Worm (Caenorhabditis elegans) whole organism, mixed stage, embryonic: Measurements from ENCODE around the gene F58F12.4.

Experiments
- M03D4.4 ChIP-seq: sonication (generic microtip); optimal IDR thresholded peaks from 2 replicates; lab custom pipeline; 2017; ENCODE audit warnings: mild to moderate bottlenecking, missing genetic modification characterization, missing compliant biosample characterization
- bed-3 ChIP-seq: fragments of 200-800 bp; sonication (Bioruptor generic); optimal IDR thresholded peaks from 3 replicates; lab custom pipeline; 2018; ENCODE audit warnings: mild to moderate bottlenecking, missing genetic modification characterization, moderate library complexity, missing compliant biosample characterization
- ceh-39 ChIP-seq: fragments of 150-350 bp; optimal IDR thresholded peaks from 2 replicates; lab custom pipeline; 2014; ENCODE audit warnings: missing biosample characterization, missing genetic modification characterization
- ceh-43 ChIP-seq: fragments of 200-800 bp; sonication (Bioruptor generic); optimal IDR thresholded peaks from 2 replicates; lab custom pipeline; 2018; ENCODE audit warnings: mild to moderate bottlenecking, missing genetic modification characterization, moderate library complexity, missing compliant biosample characterization
- ceh-83 ChIP-seq: fragments of 200-800 bp; sonication (Bioruptor generic); optimal IDR thresholded peaks from 2 replicates; lab custom pipeline; 2018; ENCODE audit warnings: mild to moderate bottlenecking, missing genetic modification characterization, missing compliant biosample characterization
- ces-1 ChIP-seq: fragments of 150-350 bp; optimal IDR thresholded peaks from 2 replicates; lab custom pipeline; 2014; ENCODE audit warnings: missing biosample characterization, missing genetic modification reagents, missing genetic modification characterization
- cnd-1 ChIP-seq: fragments of 200-800 bp; sonication (Bioruptor generic); optimal IDR thresholded peaks from 2 replicates; lab custom pipeline; 2018; ENCODE audit warnings: mild to moderate bottlenecking, missing genetic modification characterization, missing compliant biosample characterization
- elt-1 ChIP-seq: sonication (generic microtip); optimal IDR thresholded peaks from 2 replicates; lab custom pipeline; 2017; ENCODE audit warnings: missing genetic modification characterization, mild to moderate bottlenecking, missing compliant biosample characterization, antibody characterized with exemption, moderate library complexity, borderline replicate concordance; ENCODE audit not compliant: insufficient read depth
- elt-3 ChIP-seq: fragments of 150-350 bp; optimal IDR thresholded peaks from 2 replicates; lab custom pipeline; 2014; ENCODE audit warnings: missing biosample characterization, missing genetic modification characterization
- flh-1 ChIP-seq: fragments of 200-800 bp; sonication (Bioruptor generic); optimal IDR thresholded peaks from 2 replicates; lab custom pipeline; 2018; ENCODE audit warnings: mild to moderate bottlenecking, missing genetic modification characterization, moderate library complexity, missing compliant biosample characterization
- ham-2 ChIP-seq: fragments of 200-800 bp; sonication (Bioruptor generic); optimal IDR thresholded peaks from 2 replicates; lab custom pipeline; 2018; ENCODE audit warnings: mild to moderate bottlenecking, missing genetic modification characterization, missing compliant biosample characterization
- hlh-1 ChIP-seq: fragments of 150-350 bp; optimal IDR thresholded peaks from 2 replicates; lab custom pipeline; 2014; ENCODE audit warnings: missing biosample characterization, missing genetic modification reagents, missing genetic modification characterization
- lin-13 ChIP-seq: fragments of 150-350 bp; optimal IDR thresholded peaks from 2 replicates; lab custom pipeline; 2014; ENCODE audit warnings: missing biosample characterization, missing genetic modification characterization
- lin-32 ChIP-seq: fragments of 200-800 bp; sonication (Bioruptor generic); optimal IDR thresholded peaks from 2 replicates; lab custom pipeline; 2018; ENCODE audit warnings: mild to moderate bottlenecking, missing genetic modification characterization, missing compliant biosample characterization
- mab-5 ChIP-seq: fragments of 150-350 bp; optimal IDR thresholded peaks from 2 replicates; lab custom pipeline; 2014; ENCODE audit warnings: missing biosample characterization, missing genetic modification characterization
- mep-1 ChIP-seq: fragments of 150-350 bp; optimal IDR thresholded peaks from 2 replicates; lab custom pipeline; 2017; ENCODE audit warnings: missing biosample characterization, missing genetic modification reagents, missing genetic modification characterization, inconsistent platforms
- mls-2 ChIP-seq: sonication (generic microtip); optimal IDR thresholded peaks from 2 replicates; lab custom pipeline; 2016; ENCODE audit warnings: mild to moderate bottlenecking, missing genetic modification characterization, moderate library complexity, missing compliant biosample characterization
- nhr-12 ChIP-seq: fragments of 150-350 bp; optimal IDR thresholded peaks from 2 replicates; lab custom pipeline; 2014; ENCODE audit warnings: missing biosample characterization, missing genetic modification characterization
- nhr-237 ChIP-seq: fragments of 150-350 bp; optimal IDR thresholded peaks from 2 replicates; lab custom pipeline; 2014; ENCODE audit warnings: missing biosample characterization, missing genetic modification characterization
- nhr-28 ChIP-seq: fragments of 150-350 bp; optimal IDR thresholded peaks from 2 replicates; lab custom pipeline; 2014; ENCODE audit warnings: missing biosample characterization, missing genetic modification characterization
- nhr-76 ChIP-seq: sonication (generic microtip); optimal IDR thresholded peaks from 2 replicates; lab custom pipeline; 2017; ENCODE audit warnings: missing biosample characterization, missing genetic modification characterization
- pha-4 ChIP-seq: fragments of 150-350 bp; optimal IDR thresholded peaks from 2 replicates; lab custom pipeline; 2018; ENCODE audit warnings: missing biosample characterization, missing genetic modification reagents, missing genetic modification characterization
- sem-2 ChIP-seq: fragments of 200-800 bp; sonication (Bioruptor generic); optimal IDR thresholded peaks from 2 replicates; lab custom pipeline; 2018; ENCODE audit warnings: mild to moderate bottlenecking, missing genetic modification characterization, missing compliant biosample characterization
- snpc-4 ChIP-seq: fragments of 150-350 bp; optimal IDR thresholded peaks from 2 replicates; lab custom pipeline; 2014; ENCODE audit warnings: missing biosample characterization, missing genetic modification characterization
- sptf-1 ChIP-seq: sonication (generic microtip); optimal IDR thresholded peaks from 2 replicates; lab custom pipeline; 2017; ENCODE audit warnings: mild to moderate bottlenecking, missing genetic modification characterization, moderate library complexity, missing compliant biosample characterization
- tbx-8 ChIP-seq: fragments of 200-800 bp; sonication (Bioruptor generic); optimal IDR thresholded peaks from 2 replicates; lab custom pipeline; 2018; ENCODE audit warnings: mild to moderate bottlenecking, missing genetic modification characterization, moderate library complexity, missing compliant biosample characterization
- unc-120 ChIP-seq: sonication (generic microtip); optimal IDR thresholded peaks from 2 replicates; lab custom pipeline; 2017; ENCODE audit warnings: missing genetic modification characterization, missing compliant biosample characterization; ENCODE audit not compliant: poor library complexity, severe bottlenecking
- unc-39 ChIP-seq: fragments of 150-350 bp; optimal IDR thresholded peaks from 2 replicates; lab custom pipeline; 2014; ENCODE audit warnings: missing biosample characterization, missing genetic modification characterization
- unc-62 ChIP-seq: fragments of 150-350 bp; optimal IDR thresholded peaks from 2 replicates; lab custom pipeline; 2014; ENCODE audit warnings: missing biosample characterization, missing genetic modification reagents, missing genetic modification characterization
- zip-8 ChIP-seq: fragments of 150-350 bp; optimal IDR thresholded peaks from 2 replicates; lab custom pipeline; 2014; ENCODE audit warnings: missing biosample characterization, missing genetic modification characterization
- ztf-11 ChIP-seq: fragments of 150-350 bp; optimal IDR thresholded peaks from 2 replicates; lab custom pipeline; 2014; ENCODE audit warnings: missing biosample characterization, missing genetic modification characterization

Gene F58F12.4

DNA sequence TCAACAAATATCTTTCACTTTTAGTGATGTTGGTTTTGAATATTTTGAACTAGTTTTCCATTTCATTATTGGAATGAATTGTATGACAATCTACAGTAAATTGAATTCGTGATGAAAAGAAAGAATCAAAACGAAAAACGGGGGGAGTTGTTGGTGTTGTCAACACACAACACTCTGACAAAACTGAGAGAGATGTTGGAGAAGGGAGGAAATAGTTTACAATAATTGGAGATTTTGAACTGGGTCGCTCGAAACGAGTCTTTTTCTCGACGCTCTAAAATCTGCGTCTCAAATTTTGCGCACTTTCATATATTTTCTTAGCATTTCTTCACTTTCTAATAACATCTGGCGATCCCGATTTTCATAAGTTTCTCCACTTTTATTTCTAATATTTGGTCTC is 42.7 kb upstream of the F58F12.4 start, which contains the start of gene txt-18:
Gene txt-18, plus strand, starts transcription at position 180 of the 400 bp plus-strand sequence.
- no peak for TF ChIP-seq unc-120 (tag; lab: Kevin White, UChicago)
- TF ChIP-seq mls-2 (tag; lab: Kevin White, UChicago), result no peak
- TF ChIP-seq nhr-237 (tag; lab: Kevin White, UChicago), result peak; percentile 42
- TF ChIP-seq, all 35 proteins: peak for 1

DNA sequence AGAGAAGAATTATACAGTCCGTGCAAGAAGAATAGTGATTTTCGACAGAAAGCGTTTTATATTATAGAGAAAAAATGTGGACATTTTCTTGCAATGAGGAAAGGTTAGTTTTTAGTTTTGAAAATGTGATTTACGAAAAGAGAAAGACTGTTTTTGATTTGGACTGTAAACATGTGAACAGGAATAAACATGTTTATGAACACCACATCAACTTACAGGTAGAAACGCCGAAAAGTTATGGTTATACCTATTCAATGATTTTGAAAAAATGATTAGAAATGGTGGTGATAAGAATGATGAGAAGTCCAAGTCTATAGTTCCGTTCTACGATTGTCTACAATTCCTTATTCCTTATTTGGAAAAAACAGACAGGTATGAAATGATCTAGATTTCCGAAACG is 42.1 kb upstream of the F58F12.4 start:
- TF ChIP-seq unc-120 (tag; lab: Kevin White, UChicago), result no peak
- no peak for TF ChIP-seq cnd-1
- no peak for TF ChIP-seq unc-62
- no peak for TF ChIP-seq nhr-28 (tag; lab: Kevin White, UChicago)
- no peak for TF ChIP-seq ztf-11 (tag; lab: Kevin White, UChicago)
- TF ChIP-seq pha-4 (tag; lab: Kevin White, UChicago), result no peak
- TF ChIP-seq zip-8 (tag; lab: Kevin White, UChicago), result no peak
- no peak for TF ChIP-seq flh-1
- no peak for TF ChIP-seq mep-1 (tag; lab: Kevin White, UChicago)
- TF ChIP-seq elt-3 (tag; lab: Kevin White, UChicago), result no peak
- TF ChIP-seq ces-1 (GFP tag; lab: Kevin White, UChicago), result no peak
- TF ChIP-seq elt-1 (tag; lab: Kevin White, UChicago), result no peak
- TF ChIP-seq mab-5 (tag; lab: Kevin White, UChicago), result no peak
- TF ChIP-seq nhr-237 (tag; lab: Kevin White, UChicago), result no peak

DNA sequence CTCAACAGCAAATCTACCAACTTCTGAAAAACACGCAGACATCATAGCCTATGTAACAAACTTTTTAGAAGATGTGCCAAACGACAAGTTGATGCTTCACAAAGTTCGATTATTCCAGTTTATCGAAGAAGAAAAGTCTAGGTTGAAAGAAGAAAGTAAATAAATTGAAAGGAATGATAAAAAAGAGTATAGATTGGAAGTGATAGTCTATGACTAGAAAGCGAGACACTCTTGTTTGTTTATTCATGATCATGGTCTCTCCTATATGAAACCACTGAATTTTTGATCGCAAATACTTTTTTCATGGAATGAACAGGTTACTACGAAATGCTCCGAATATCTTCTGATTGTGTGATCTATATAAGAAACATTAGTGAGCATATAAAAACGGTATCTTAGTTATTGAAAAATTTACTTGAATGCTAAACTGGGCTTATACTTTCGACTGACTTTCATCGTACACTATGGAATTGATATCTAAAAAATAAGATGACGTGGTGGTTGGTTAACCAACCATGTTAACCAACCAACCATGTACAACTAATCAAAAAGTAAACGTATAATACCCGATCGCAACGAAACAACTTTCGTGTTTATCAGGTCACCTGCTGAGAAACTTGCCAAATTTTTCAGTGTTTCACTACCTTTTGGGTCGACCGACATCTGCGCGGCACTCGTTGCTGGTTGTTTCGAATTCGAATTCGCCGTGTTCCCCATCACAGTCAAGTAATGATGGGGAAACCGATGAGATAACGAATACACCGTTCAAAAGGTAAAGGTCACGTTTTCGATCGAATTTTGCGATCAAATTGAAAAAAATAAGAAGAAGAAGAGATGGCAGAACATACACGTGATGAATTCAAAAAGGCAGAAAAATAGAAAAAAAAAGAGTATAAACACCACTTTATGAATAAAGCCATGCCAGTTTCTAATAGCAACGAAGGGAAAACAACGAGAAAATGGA is 41.1 kb upstream of the F58F12.4 start, which contains the start of gene C32D5.8:
Gene C32D5.8, minus strand, starts transcription at position 770 of the 964 bp plus-strand sequence.
- TF ChIP-seq unc-39 (tag; lab: Kevin White, UChicago) (no peak), unc-62 (no peak), mls-2 (tag; lab: Kevin White, UChicago) (no peak), ceh-39 (no peak)

DNA sequence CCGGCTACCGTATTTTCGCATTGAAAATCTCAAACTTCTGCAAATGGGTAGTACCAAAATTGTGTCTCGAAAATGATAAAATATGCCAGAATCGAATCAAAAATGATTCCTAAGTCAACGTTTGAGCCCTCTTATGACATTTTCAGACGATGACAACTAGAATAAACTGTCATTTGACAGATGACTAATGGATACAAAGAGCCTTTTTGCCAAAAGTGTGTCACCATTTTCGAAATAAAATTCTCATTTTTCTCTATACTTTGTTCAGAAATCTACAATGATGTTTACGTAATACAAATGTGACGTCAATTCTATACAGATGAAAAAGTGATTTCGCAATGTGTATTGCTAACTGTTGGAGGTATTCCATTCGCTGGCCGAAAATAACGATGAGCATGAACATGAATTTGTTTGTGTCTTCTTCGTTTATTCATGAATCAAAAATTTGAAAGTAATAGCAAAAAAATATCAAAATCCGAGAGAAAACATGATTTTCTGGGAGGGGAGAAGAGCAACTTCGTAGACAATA is 40.0 kb upstream of the F58F12.4 start:
- TF ChIP-seq nhr-28 (tag; lab: Kevin White, UChicago), result no peak
- no peak for TF ChIP-seq hlh-1 (tag; lab: Kevin White, UChicago)
- TF ChIP-seq ceh-83 (GFP tag; lab: Kevin White, UChicago), result peak; percentile 67
- TF ChIP-seq elt-1 (tag; lab: Kevin White, UChicago), result no peak
- no peak for TF ChIP-seq lin-32
- TF ChIP-seq cnd-1, result peak; percentile 5
- no peak for TF ChIP-seq ceh-43 (GFP tag; lab: Kevin White, UChicago)
- TF ChIP-seq nhr-12, result no peak
- no peak for TF ChIP-seq ham-2 (GFP tag; lab: Kevin White, UChicago)
- TF ChIP-seq sem-2 (GFP tag; lab: Kevin White, UChicago), result no peak
- no peak for TF ChIP-seq nhr-76 (tag; lab: Kevin White, UChicago)
- no peak for TF ChIP-seq mab-5 (tag; lab: Kevin White, UChicago)
- no peak for TF ChIP-seq sptf-1
- no peak for TF ChIP-seq snpc-4 (tag; lab: Kevin White, UChicago)
- no peak for TF ChIP-seq elt-3 (tag; lab: Kevin White, UChicago)
- TF ChIP-seq lin-13 (tag; lab: Kevin White, UChicago), result no peak
- TF ChIP-seq unc-120 (tag; lab: Kevin White, UChicago), result no peak
- no peak for TF ChIP-seq M03D4.4 (tag; lab: Kevin White, UChicago)
- no peak for TF ChIP-seq ztf-11 (tag; lab: Kevin White, UChicago)
- TF ChIP-seq unc-39 (tag; lab: Kevin White, UChicago), result no peak
- TF ChIP-seq tbx-8, result peak; percentile 14
- no peak for TF ChIP-seq nhr-237 (tag; lab: Kevin White, UChicago)
- TF ChIP-seq bed-3 (GFP tag; lab: Kevin White, UChicago), result no peak
